Worm (Caenorhabditis elegans) whole organism, L2 larva: ENCODE data around the gene ZK632.14.

Source experiments
- C34F6.9 ChIP-seq: fragments of 150-350 bp; optimal IDR thresholded peaks from 2 replicates; lab custom pipeline; 2014; ENCODE audit warnings: missing biosample characterization, missing genetic modification characterization
- F13H6.1 ChIP-seq: sonication (generic microtip); optimal IDR thresholded peaks from 2 replicates; lab custom pipeline; 2016; ENCODE audit warnings: missing genetic modification characterization, missing compliant biosample characterization
- R02D3.7 ChIP-seq: fragments of 150-350 bp; optimal IDR thresholded peaks from 2 replicates; lab custom pipeline; 2014; ENCODE audit warnings: missing biosample characterization, missing genetic modification characterization
- Y55F3AM.14 ChIP-seq: fragments of 200-800 bp; sonication (Bioruptor generic); optimal IDR thresholded peaks from 2 replicates; lab custom pipeline; 2018; ENCODE audit warnings: mild to moderate bottlenecking, missing genetic modification characterization, missing compliant biosample characterization
- ama-1 ChIP-seq: fragments of 150-350 bp; optimal IDR thresholded peaks from 2 replicates; lab custom pipeline; 2018; ENCODE audit warnings: inconsistent platforms
- ceh-16 ChIP-seq: fragments of 150-350 bp; optimal IDR thresholded peaks from 2 replicates; lab custom pipeline; 2014; ENCODE audit warnings: missing biosample characterization, missing genetic modification characterization
- ceh-82 ChIP-seq: fragments of 150-350 bp; optimal IDR thresholded peaks from 2 replicates; lab custom pipeline; 2014; ENCODE audit warnings: missing biosample characterization, missing genetic modification characterization
- crh-2 ChIP-seq: sonication (generic microtip); optimal IDR thresholded peaks from 2 replicates; lab custom pipeline; 2017; ENCODE audit warnings: missing biosample characterization, missing genetic modification characterization
- dmd-4 ChIP-seq: sonication (generic microtip); optimal IDR thresholded peaks from 2 replicates; lab custom pipeline; 2017; ENCODE audit warnings: missing biosample characterization, missing genetic modification characterization
- egl-27 ChIP-seq: sonication (generic microtip); optimal IDR thresholded peaks from 3 replicates; lab custom pipeline; 2017; ENCODE audit warnings: missing biosample characterization, missing genetic modification reagents, missing genetic modification characterization
- elt-1 ChIP-seq: fragments of 150-350 bp; optimal IDR thresholded peaks from 2 replicates; lab custom pipeline; 2014; ENCODE audit warnings: missing biosample characterization, missing genetic modification characterization
- elt-3 ChIP-seq: sonication (generic microtip); optimal IDR thresholded peaks from 2 replicates; lab custom pipeline; 2017; ENCODE audit warnings: missing biosample characterization, missing genetic modification characterization
- fos-1 ChIP-seq: fragments of 150-350 bp; optimal IDR thresholded peaks from 2 replicates; lab custom pipeline; 2014; ENCODE audit warnings: missing biosample characterization, missing genetic modification characterization
- gmeb-1 ChIP-seq: fragments of 150-350 bp; optimal IDR thresholded peaks from 2 replicates; lab custom pipeline; 2014; ENCODE audit warnings: missing biosample characterization, missing genetic modification characterization
- lin-13 ChIP-seq: fragments of 150-350 bp; optimal IDR thresholded peaks from 2 replicates; lab custom pipeline; 2014; ENCODE audit warnings: missing biosample characterization, missing genetic modification reagents, missing genetic modification characterization
- lin-39 ChIP-seq: fragments of 150-350 bp; optimal IDR thresholded peaks from 2 replicates; lab custom pipeline; 2014; ENCODE audit warnings: missing biosample characterization, missing genetic modification reagents, missing genetic modification characterization
- lsy-2 ChIP-seq, 2 experiments: fragments of 150-350 bp in 1 of 2; sonication (generic microtip) in 1 of 2; optimal IDR thresholded peaks; 2 replicates each; lab custom pipeline; 2014 to 2017; ENCODE audit warnings: missing biosample characterization in 2 of 2, missing genetic modification characterization in 2 of 2
- mab-5 ChIP-seq: fragments of 150-350 bp; optimal IDR thresholded peaks from 2 replicates; lab custom pipeline; 2014; ENCODE audit warnings: missing biosample characterization, missing genetic modification characterization
- mdl-1 ChIP-seq, 2 experiments: fragments of 150-350 bp in 1 of 2; sonication (generic microtip) in 1 of 2; optimal IDR thresholded peaks; 2 replicates each; lab custom pipeline; 2017; ENCODE audit warnings: missing biosample characterization in 2 of 2, missing genetic modification characterization in 2 of 2
- nhr-10 ChIP-seq: sonication (generic microtip); optimal IDR thresholded peaks from 2 replicates; lab custom pipeline; 2017; ENCODE audit warnings: missing biosample characterization, missing genetic modification characterization
- nhr-12 ChIP-seq: fragments of 150-350 bp; optimal IDR thresholded peaks from 2 replicates; lab custom pipeline; 2014; ENCODE audit warnings: missing biosample characterization, missing genetic modification characterization
- nhr-129 ChIP-seq: fragments of 150-350 bp; optimal IDR thresholded peaks from 2 replicates; lab custom pipeline; 2014; ENCODE audit warnings: missing biosample characterization, missing genetic modification characterization
- nhr-21 ChIP-seq: fragments of 150-350 bp; optimal IDR thresholded peaks from 2 replicates; lab custom pipeline; 2014; ENCODE audit warnings: missing biosample characterization, missing genetic modification characterization
- nhr-23 ChIP-seq: fragments of 150-350 bp; optimal IDR thresholded peaks from 2 replicates; lab custom pipeline; 2014; ENCODE audit warnings: missing biosample characterization, missing genetic modification reagents, missing genetic modification characterization
- nhr-237 ChIP-seq: fragments of 150-350 bp; optimal IDR thresholded peaks from 2 replicates; lab custom pipeline; 2014; ENCODE audit warnings: missing biosample characterization, missing genetic modification characterization
- nhr-25 ChIP-seq: fragments of 150-350 bp; sonication (generic microtip); optimal IDR thresholded peaks from 3 replicates; lab custom pipeline; 2014; ENCODE audit warnings: missing biosample characterization, missing genetic modification characterization
- nhr-6 ChIP-seq: fragments of 150-350 bp; optimal IDR thresholded peaks from 2 replicates; lab custom pipeline; 2014; ENCODE audit warnings: missing biosample characterization, missing genetic modification characterization
- nhr-77 ChIP-seq: fragments of 150-350 bp; optimal IDR thresholded peaks from 2 replicates; lab custom pipeline; 2014; ENCODE audit warnings: missing biosample characterization, missing genetic modification characterization
- peb-1 ChIP-seq: fragments of 150-350 bp; optimal IDR thresholded peaks from 2 replicates; lab custom pipeline; 2014; ENCODE audit warnings: missing biosample characterization, missing genetic modification characterization
- sem-4 ChIP-seq: fragments of 150-350 bp; optimal IDR thresholded peaks from 2 replicates; lab custom pipeline; 2014; ENCODE audit warnings: missing biosample characterization, missing genetic modification reagents, missing genetic modification characterization
- skn-1 ChIP-seq: sonication (generic microtip); optimal IDR thresholded peaks from 2 replicates; lab custom pipeline; 2017; ENCODE audit warnings: missing biosample characterization, missing genetic modification characterization
- sma-3 ChIP-seq: sonication (generic microtip); optimal IDR thresholded peaks from 2 replicates; lab custom pipeline; 2016; ENCODE audit warnings: missing genetic modification reagents, missing genetic modification characterization, missing compliant biosample characterization
- snpc-4 ChIP-seq: fragments of 150-350 bp; optimal IDR thresholded peaks from 2 replicates; lab custom pipeline; 2014; ENCODE audit warnings: missing biosample characterization, missing genetic modification characterization
- unc-55 ChIP-seq: fragments of 150-350 bp; sonication (generic microtip); optimal IDR thresholded peaks from 3 replicates; lab custom pipeline; 2014; ENCODE audit warnings: missing biosample characterization, missing genetic modification reagents, missing genetic modification characterization
- unc-62 ChIP-seq: fragments of 150-350 bp; optimal IDR thresholded peaks from 2 replicates; lab custom pipeline; 2014; ENCODE audit warnings: missing biosample characterization, missing genetic modification reagents, missing genetic modification characterization
- zag-1 ChIP-seq: fragments of 150-350 bp; optimal IDR thresholded peaks from 2 replicates; lab custom pipeline; 2014; ENCODE audit warnings: missing biosample characterization, missing genetic modification characterization
- ztf-1 ChIP-seq: fragments of 200-800 bp; sonication (Bioruptor generic); conservative IDR thresholded peaks from 2 replicates; pipeline ENCODE4 v1.3.6; 2022; ENCODE audit warnings: missing genetic modification characterization, missing compliant biosample characterization
- ztf-11 ChIP-seq: sonication (generic microtip); optimal IDR thresholded peaks from 2 replicates; lab custom pipeline; 2017; ENCODE audit warnings: missing biosample characterization, missing genetic modification characterization
- ztf-4 ChIP-seq: fragments of 150-350 bp; optimal IDR thresholded peaks from 2 replicates; lab custom pipeline; 2014; ENCODE audit warnings: missing biosample characterization, missing genetic modification characterization

The ZK632.14 gene

ce11 chrIII:9848083-9848482 lies 34.8 kb downstream of the ZK632.14 start, which contains the start of gene mrpl-36:
Gene mrpl-36 (minus strand): TSS chrIII:9848116.
- TF ChIP-seq elt-1 (tag; lab: Kevin White, UChicago): no peak
- no peak for TF ChIP-seq nhr-23
- TF ChIP-seq crh-2 (tag; lab: Kevin White, UChicago): no peak
- no peak for TF ChIP-seq ztf-4 (tag; lab: Kevin White, UChicago)
- TF ChIP-seq ama-1 (lab: Kevin White, UChicago): no peak
- no peak for TF ChIP-seq R02D3.7 (tag; lab: Kevin White, UChicago)
- TF ChIP-seq mdl-1 (tag; optimal IDR thresholded peaks at IDR 0.05; lab: Kevin White, UChicago): no peak
- TF ChIP-seq nhr-77 (tag; lab: Kevin White, UChicago): no peak
- no peak for TF ChIP-seq unc-62 (GFP tag; lab: Kevin White, UChicago)
- peak; percentile 33 for TF ChIP-seq nhr-129 (tag; lab: Kevin White, UChicago)
- no peak for TF ChIP-seq nhr-25 (tag; lab: Kevin White, UChicago)
- TF ChIP-seq nhr-21: no peak
- TF ChIP-seq lin-39 (tag; lab: Kevin White, UChicago): no peak
- TF ChIP-seq fos-1 (tag; lab: Kevin White, UChicago): peak; percentile 27
- TF ChIP-seq gmeb-1 (tag; lab: Kevin White, UChicago): no peak
- TF ChIP-seq sma-3 (GFP tag; lab: Kevin White, UChicago): no peak
- TF ChIP-seq nhr-6 (tag; lab: Kevin White, UChicago): no peak
- TF ChIP-seq C34F6.9 (tag; lab: Kevin White, UChicago): peak; percentile 72
- peak in 1 of 2 experiments; percentile 67 for TF ChIP-seq lsy-2 (tag; optimal IDR thresholded peaks at IDR 0.05; lab: Kevin White, UChicago)
- no peak for TF ChIP-seq zag-1 (tag; lab: Kevin White, UChicago)
- TF ChIP-seq skn-1 (tag; lab: Kevin White, UChicago): no peak
- TF ChIP-seq snpc-4 (tag; lab: Kevin White, UChicago): no peak
- TF ChIP-seq nhr-12 (tag; lab: Kevin White, UChicago): no peak
- TF ChIP-seq unc-55 (GFP tag; lab: Kevin White, UChicago): peak; percentile 73
- TF ChIP-seq mab-5 (tag; lab: Kevin White, UChicago): no peak
- no peak for TF ChIP-seq Y55F3AM.14 (GFP tag; lab: Kevin White, UChicago)
- peak; percentile 24 for TF ChIP-seq lin-13 (GFP tag; lab: Kevin White, UChicago)
- no peak for TF ChIP-seq F13H6.1
- no peak for TF ChIP-seq dmd-4 (tag; lab: Kevin White, UChicago)
- peak; percentile 14 for TF ChIP-seq sem-4 (tag; lab: Kevin White, UChicago)
- TF ChIP-seq peb-1 (tag; lab: Kevin White, UChicago): no peak
- no peak for TF ChIP-seq ztf-11 (tag; lab: Kevin White, UChicago)
- TF ChIP-seq ztf-1: no peak
- TF ChIP-seq nhr-237 (tag; lab: Kevin White, UChicago): no peak
- TF ChIP-seq, all 48 proteins: peak for 7

- TF ChIP-seq mab-5 (tag; lab: Kevin White, UChicago) (no peak), peb-1 (tag; lab: Kevin White, UChicago) (no peak), C34F6.9 (tag; lab: Kevin White, UChicago) (no peak), sem-4 (tag; lab: Kevin White, UChicago) (no peak), nhr-10 (tag; lab: Kevin White, UChicago) (no peak), ceh-16 (no peak), gmeb-1 (tag; lab: Kevin White, UChicago) (no peak), mdl-1 (tag; optimal IDR thresholded peaks at IDR 0.05; lab: Kevin White, UChicago) (no peak), ztf-4 (tag; lab: Kevin White, UChicago) (no peak), fos-1 (tag; lab: Kevin White, UChicago) (no peak), elt-3 (no peak), nhr-21 (no peak), unc-62 (GFP tag; lab: Kevin White, UChicago) (no peak), elt-1 (tag; lab: Kevin White, UChicago) (no peak), nhr-237 (tag; lab: Kevin White, UChicago) (no peak), snpc-4 (tag; lab: Kevin White, UChicago) (no peak), lin-39 (tag; lab: Kevin White, UChicago) (no peak), F13H6.1 (no peak), ceh-82 (no peak)
Measured at ce11 chrIII:9848603-9849002, 35.4 kb downstream of the ZK632.14 start.

- TF ChIP-seq gmeb-1 (tag; lab: Kevin White, UChicago) (peak; percentile 23), sma-3 (GFP tag; lab: Kevin White, UChicago) (peak; percentile 46), nhr-129 (tag; lab: Kevin White, UChicago) (peak; percentile 5), Y55F3AM.14 (GFP tag; lab: Kevin White, UChicago) (no peak), nhr-21 (peak; percentile 41), skn-1 (tag; lab: Kevin White, UChicago) (peak; percentile 74), egl-27 (no peak), fos-1 (tag; lab: Kevin White, UChicago) (peak; percentile 57), nhr-10 (tag; lab: Kevin White, UChicago) (no peak), ceh-82 (no peak), crh-2 (tag; lab: Kevin White, UChicago) (peak; percentile 29), peb-1 (tag; lab: Kevin White, UChicago) (no peak)
Measured at ce11 chrIII:9849950-9850349, 36.7 kb downstream of the ZK632.14 start.
